Worm (Caenorhabditis elegans): ENCODE data around the gene enpl-1.
"Not testable (repeated sequence)": the region's sequence is repeated elsewhere in the genome, so short reads cannot be mapped to it uniquely, and the experiment has no call there.

DNA sequence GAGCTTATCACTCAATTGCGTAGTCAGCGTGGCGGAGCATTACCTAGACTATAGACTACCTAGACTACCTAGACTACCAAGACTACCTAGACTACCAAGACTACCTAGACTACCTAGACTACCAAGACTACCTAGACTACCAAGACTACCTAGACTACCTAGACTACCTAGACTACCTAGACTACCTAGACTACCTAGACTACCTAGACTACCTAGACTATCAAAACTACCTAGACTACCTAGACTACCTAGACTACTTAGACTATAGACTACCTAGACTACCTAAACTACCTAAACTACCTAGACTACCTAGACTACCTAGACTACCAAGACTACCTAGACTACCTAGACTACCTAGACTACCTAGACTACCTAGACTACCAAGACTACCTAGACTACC, 48.2 kb upstream of the enpl-1 start:
- TF ChIP-seq ets-4, ceh-9, pros-1, fkh-6, pqm-1, eyg-1, gmeb-2, ahr-1 (tag; optimal IDR thresholded peaks at IDR 0.05): not testable (repeated sequence)
- peak; percentile 30 for TF ChIP-seq npax-4 (tag; optimal IDR thresholded peaks at IDR 0.05)

All from whole organism, late embryonic.